Worm (Caenorhabditis elegans) whole organism, L4/young adult: Measurements from ENCODE around the gene D2096.13.
A peak's percentile ranks its signal among the peaks of the same experiment; 100 is the strongest.
"Not testable (repeated sequence)": the region's sequence is repeated elsewhere in the genome, so short reads cannot be mapped to it uniquely, and the experiment has no call there.

ENCODE experiments used
- W03F9.2 ChIP-seq: fragments of 150-350 bp; optimal IDR thresholded peaks from 2 replicates; lab custom pipeline; 2014; ENCODE audit warnings: missing biosample characterization, missing genetic modification characterization
- dao-5 ChIP-seq: sonication (generic microtip); optimal IDR thresholded peaks from 2 replicates; lab custom pipeline; 2016; ENCODE audit warnings: missing genotype, missing genetic modification characterization, moderate library complexity, missing compliant biosample characterization
- him-1 ChIP-seq: sonication (generic microtip); optimal IDR thresholded peaks from 2 replicates; lab custom pipeline; 2016; ENCODE audit warnings: missing genotype, missing genetic modification reagents, missing genetic modification characterization, missing compliant biosample characterization

Gene D2096.13

DNA sequence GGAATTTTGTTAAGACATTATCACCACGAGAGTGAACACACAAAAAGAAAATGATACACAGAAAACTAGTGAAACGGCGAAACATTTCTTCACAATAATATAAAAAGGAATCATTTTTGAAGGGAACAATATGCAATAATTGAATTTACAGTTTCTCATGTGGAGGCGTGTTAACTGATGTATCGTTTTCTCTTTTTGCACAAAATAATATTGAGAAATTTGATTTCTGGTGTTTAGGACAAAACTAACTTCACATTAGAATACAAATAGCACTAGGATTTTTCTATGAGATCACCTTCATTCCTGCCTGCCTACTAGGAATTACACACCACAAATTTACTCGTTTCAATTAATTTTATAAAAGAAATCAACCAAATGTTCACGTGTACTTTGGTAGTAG lies at the start of gene D2096.13:
D2096.13 (minus strand) TSS at position 101 of the 400 bp plus-strand sequence.
- TF ChIP-seq him-1 (no peak), W03F9.2 (tag; lab: Kevin White, UChicago) (no peak), dao-5 (tag; lab: Kevin White, UChicago) (no peak)

DNA sequence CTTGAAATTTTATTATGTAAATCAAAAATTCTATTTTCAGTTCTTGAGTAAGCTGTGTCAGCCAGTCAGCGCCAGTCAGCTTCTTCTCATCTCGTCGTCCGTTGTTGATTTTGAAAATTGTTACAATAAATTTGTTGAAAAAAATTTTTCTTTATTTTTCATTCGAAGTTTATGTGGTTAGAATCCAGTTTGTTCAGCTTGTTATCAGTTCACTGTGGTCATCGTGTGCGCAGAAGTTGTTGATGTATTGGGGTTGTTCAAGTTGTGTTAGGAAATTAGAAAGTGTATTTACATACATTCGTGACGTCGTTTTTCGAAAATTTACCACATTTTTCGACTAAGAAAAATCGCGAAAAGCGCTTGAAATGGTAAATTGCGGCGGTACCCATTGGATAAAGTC lies 39.4 kb upstream of the D2096.13 start:
- TF ChIP-seq W03F9.2 (tag; lab: Kevin White, UChicago), result no peak
- TF ChIP-seq him-1, result no peak
- TF ChIP-seq dao-5 (tag; lab: Kevin White, UChicago), result no peak

DNA sequence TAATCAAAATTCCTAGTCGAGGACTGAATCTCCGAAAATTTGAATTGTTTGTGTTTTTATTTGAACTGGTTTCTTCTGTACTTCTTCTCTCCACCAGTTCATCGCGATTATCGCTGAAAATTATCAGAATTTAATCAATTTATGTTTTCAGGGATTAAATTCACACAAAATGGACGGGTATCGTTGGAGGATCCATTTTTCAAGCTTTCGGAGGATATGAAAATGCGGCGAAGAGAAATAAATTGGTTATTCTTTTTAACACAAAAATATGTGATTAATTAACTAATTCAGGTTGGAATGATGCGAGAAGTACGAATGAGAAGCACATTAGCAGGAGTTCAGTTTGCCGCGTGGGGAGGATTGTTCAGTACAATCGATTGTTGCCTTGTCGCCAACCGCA lies 38.0 kb upstream of the D2096.13 start, which contains the start of gene timm-17B.2:
timm-17B.2 (plus strand) TSS at position 301 of the 400 bp plus-strand sequence.
- TF ChIP-seq W03F9.2 (tag; lab: Kevin White, UChicago), result no peak
- TF ChIP-seq dao-5 (tag; lab: Kevin White, UChicago), result no peak
- TF ChIP-seq him-1, result no peak

DNA sequence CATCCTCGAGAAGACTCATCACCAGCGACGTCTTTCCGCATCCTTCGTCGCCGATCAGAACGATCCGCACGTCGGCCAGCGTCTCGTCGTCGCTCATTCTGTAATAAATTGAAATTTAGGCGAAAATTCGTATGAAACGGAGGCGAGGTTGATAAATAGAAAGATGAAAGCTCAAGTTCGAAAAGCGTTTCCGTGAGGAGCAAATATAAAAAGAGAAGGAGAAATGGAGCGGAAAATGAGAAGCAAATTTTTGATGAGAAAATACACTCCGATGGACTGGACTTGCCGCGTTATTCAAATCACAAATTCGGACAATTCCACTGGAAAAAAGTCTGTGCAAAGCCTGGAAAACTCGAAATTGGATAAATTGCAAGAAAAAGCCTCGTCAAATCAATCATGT lies 35.7 kb upstream of the D2096.13 start, which contains the start of gene D2096.11:
D2096.11 (minus strand) TSS at position 101 of the 400 bp plus-strand sequence.
- TF ChIP-seq him-1 (no peak), dao-5 (tag; lab: Kevin White, UChicago) (no peak), W03F9.2 (tag; lab: Kevin White, UChicago) (no peak)

DNA sequence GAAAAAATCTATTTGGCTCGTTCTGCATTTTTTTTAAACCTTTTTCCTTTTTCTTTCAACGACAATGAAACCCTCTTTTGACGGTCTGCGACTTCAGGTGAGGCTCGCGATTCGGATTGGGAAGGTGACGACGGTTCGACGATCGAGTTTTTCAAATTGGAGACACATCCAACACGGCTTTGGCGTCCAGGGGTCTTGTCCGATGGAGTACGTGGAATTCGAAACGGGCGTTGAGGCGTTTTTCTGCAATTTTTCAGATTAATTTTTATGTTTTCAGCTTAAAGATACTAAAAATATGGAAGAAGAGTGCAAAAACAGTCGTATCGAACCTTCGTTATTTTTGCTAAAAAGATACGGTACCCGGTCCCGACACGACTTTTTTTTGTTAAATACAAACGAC lies 30.7 kb upstream of the D2096.13 start, which contains the start of gene D2096.10:
D2096.10 (minus strand) TSS at position 101 of the 400 bp plus-strand sequence.
- not testable (repeated sequence) for TF ChIP-seq dao-5 (tag; lab: Kevin White, UChicago); W03F9.2 (tag; lab: Kevin White, UChicago); him-1

DNA sequence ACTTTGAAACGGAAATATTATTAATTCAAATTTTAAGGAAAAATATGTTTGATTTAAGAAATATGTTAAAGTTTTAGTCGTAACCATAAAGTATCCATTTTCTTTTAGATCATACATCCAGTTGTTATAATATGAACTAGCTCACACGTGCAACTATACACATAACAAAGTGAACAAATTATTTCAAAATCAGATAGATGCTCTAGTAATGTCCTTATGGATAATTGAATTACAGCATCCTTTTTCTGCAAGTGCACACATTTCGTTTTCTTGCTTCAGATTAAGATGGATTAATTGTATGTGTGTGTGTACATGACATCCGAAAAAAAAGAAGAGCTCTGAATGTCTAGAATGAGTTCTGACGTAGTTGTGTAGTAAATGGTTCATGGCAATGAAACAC lies 27.3 kb upstream of the D2096.13 start:
- TF ChIP-seq W03F9.2 (tag; lab: Kevin White, UChicago) (no peak), him-1 (no peak), dao-5 (tag; lab: Kevin White, UChicago) (no peak)

DNA sequence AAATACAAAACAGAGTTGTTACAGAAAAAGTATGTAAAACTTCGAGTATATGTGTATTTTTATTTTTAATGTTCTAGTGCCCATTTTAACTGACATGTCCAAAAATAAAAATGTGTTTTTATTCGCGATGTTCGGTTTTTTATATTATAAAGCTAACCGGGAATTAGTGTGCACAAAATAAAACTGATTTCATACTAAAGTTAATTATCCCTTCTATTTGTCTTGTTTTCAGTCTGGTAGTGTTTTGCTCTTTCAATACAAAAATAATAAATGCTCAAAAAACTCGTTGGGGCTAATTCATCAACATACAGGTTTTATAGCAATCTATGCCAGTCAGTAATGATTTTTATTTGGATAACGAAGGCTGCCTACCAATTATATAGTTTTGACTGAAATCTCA lies 26.3 kb upstream of the D2096.13 start:
- TF ChIP-seq W03F9.2 (tag; lab: Kevin White, UChicago), result no peak
- no peak for TF ChIP-seq him-1
- no peak for TF ChIP-seq dao-5 (tag; lab: Kevin White, UChicago)

DNA sequence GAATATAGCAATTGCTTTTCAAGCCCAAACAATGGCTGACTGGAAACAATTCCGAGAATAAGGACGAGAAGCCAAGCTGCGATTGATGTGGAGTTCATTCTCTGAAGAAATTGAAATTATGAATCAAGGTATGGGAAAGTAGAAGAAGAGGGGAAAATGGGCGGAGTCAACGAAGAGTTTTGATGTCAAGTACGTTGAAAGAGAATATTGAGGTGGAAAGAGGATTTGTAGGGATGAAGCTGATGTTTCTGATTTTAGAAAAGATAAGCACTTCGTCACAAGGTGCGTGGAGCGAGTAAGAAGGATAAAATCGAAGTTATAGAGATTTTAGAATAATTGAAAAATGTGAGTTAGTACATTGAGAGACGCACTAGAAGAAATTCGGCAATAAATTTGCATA lies 24.3 kb upstream of the D2096.13 start, which contains the start of gene D2096.9:
D2096.9 (minus strand) TSS at position 101 of the 400 bp plus-strand sequence.
- TF ChIP-seq dao-5 (tag; lab: Kevin White, UChicago), result no peak
- no peak for TF ChIP-seq him-1
- no peak for TF ChIP-seq W03F9.2 (tag; lab: Kevin White, UChicago)

DNA sequence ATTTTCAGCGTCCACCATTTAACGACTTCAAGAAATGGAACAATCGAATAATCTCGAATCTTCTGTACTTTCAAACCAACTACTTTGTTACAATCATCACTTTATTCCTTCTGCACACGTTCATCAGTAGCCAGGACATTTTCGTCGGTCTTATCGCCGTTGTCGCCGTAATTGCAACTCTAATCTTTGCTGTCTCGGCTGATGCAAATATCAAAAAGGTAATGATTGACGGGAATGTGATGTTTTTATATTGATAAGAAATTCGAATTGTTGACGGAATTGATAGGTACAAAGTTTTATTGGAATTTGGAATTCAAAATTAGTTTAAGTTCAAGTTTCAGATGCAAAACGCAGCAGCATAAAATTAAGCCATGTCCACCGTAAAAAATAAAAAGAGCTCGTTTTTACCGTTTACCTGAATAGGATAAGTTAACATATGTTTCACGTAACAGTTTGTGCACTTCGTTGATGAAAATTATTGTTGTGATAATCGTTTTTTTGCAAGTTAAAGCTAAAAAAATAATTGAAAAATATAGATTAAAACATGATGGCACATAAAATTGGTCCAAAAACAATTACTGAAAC lies 22.0 kb upstream of the D2096.13 start:
- no peak for TF ChIP-seq dao-5 (tag; lab: Kevin White, UChicago)
- TF ChIP-seq him-1, result no peak
- TF ChIP-seq W03F9.2 (tag; lab: Kevin White, UChicago), result no peak

DNA sequence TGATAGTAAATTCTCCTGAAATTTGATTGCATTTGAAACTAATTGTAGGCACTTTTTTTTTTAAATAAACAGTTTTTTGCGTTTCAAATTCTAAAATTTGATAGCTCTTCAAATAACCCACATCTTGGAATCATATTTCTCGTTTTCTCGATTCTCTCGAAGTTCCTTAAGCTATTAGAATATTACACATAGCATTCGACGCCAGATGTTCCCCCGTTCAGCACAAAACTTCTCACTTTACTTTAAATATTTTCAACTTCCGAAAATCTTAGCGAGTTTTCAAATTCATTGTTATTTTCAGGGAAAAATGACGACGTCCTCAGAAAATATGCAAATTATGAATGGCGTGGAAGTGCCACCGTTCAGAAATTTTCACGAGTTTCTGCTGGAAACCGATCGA lies 21.3 kb upstream of the D2096.13 start, which contains the start of gene praf-3:
praf-3 (plus strand) TSS at position 301 of the 400 bp plus-strand sequence.
- TF ChIP-seq W03F9.2 (tag; lab: Kevin White, UChicago), result no peak
- TF ChIP-seq him-1, result no peak
- TF ChIP-seq dao-5 (tag; lab: Kevin White, UChicago), result no peak

DNA sequence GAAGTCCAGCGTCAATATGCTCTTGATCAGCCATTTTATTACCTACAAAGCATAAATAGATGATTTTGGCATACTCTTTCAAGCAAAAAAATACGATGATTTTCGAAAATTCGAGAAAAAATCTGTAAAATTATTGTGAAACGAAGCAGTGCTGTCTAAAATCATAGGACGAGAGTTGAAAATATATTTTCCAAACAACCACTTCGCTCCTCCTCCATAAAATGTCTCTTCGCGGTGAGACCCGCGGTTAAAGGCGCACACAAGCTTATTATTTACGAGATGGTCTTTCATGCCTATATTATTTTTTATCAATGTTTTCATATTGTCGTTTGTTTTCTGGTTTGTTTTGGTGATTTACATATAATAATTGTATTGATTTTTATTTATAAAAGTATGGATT lies 20.9 kb upstream of the D2096.13 start, which contains the start of gene nap-1:
nap-1 (minus strand) TSS at position 42 of the 400 bp plus-strand sequence.
- TF ChIP-seq him-1, result no peak
- peak; percentile 89 for TF ChIP-seq W03F9.2 (tag; lab: Kevin White, UChicago)

DNA sequence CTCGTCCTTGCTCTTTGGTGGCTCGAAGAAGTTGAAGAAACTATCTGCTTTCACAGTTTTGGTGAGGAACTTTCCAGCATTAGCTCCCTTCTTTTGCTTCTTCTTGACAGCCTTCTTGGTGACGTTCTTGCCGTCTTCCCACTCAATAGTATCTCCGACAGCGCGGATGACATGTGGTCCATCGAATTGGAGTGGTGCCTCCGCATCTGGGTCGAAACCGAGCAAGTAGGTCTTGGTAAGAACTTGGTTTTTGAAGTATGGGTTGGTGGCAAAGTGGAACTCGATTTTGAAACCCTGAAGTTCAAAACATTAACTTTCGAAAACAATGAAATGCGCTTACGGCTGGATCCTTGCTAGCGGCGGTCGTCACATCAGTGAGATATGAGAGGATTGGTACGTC lies 19.9 kb upstream of the D2096.13 start:
- TF ChIP-seq W03F9.2 (tag; lab: Kevin White, UChicago) (no peak), him-1 (no peak), dao-5 (tag; lab: Kevin White, UChicago) (no peak)

DNA sequence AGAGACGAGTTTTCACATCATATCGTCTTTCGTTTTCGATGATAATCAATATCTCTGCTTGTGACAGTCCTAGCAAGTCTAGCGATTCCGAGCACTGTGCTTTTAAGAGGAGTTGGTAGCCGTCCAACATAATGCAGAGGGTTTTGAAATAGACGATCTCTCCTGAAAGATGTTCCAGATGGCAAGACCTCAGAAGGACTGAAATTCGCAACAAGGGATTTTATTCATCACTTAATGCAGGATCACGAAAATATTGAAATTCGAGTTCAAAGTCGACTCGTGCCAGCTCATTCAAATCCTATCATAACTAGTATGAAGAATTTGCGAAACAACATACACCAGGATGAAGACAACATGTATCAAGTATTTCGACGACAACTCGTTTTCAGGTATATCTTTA lies 19.1 kb upstream of the D2096.13 start, which contains the start of gene D2096.7:
D2096.7 (minus strand) TSS at position 130 of the 400 bp plus-strand sequence.
- TF ChIP-seq him-1 (no peak), dao-5 (tag; lab: Kevin White, UChicago) (peak; percentile 26), W03F9.2 (tag; lab: Kevin White, UChicago) (no peak)

DNA sequence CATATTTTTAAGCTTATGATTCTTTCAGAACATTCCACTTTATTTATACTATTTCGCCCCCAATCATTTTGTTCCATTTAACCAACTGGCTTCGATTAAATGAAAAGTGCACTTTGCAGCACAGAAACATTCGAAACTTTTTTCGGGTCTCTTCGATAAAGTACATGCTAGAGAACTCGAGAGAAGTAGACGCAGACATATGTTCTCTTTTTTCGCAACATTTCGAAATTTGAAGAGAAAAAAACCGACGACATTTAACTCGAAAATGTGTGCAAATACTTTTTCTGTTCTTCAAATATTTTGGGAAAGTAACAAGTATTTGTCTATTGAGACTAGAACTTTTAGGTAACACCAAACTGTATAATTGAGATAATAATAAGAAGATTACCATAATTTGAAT lies 18.5 kb upstream of the D2096.13 start:
- no peak for TF ChIP-seq W03F9.2 (tag; lab: Kevin White, UChicago)
- TF ChIP-seq dao-5 (tag; lab: Kevin White, UChicago), result no peak
- no peak for TF ChIP-seq him-1
